Worm (Caenorhabditis elegans) whole organism, midembryonic: Measurements from ENCODE around the gene F07H5.7.

ENCODE experiments used
- T22C8.4 ChIP-seq: fragments of 200-800 bp; sonication (Bioruptor generic); IDR thresholded peaks from 2 replicates; pipeline ENCODE4 v1.3.6; 2022; ENCODE audit warnings: missing genetic modification characterization, missing compliant biosample characterization
- cog-1 ChIP-seq: sonication (generic microtip); optimal IDR thresholded peaks from 2 replicates; lab custom pipeline; 2016; ENCODE audit warnings: missing genetic modification characterization, missing compliant biosample characterization
- flt-1 ChIP-seq: fragments of 200-800 bp; sonication (Bioruptor generic); IDR thresholded peaks from 2 replicates; pipeline ENCODE4 v1.3.6; 2022; ENCODE audit warnings: missing genetic modification characterization, missing compliant biosample characterization
- klf-2 ChIP-seq: fragments of 200-800 bp; sonication (Bioruptor generic); conservative IDR thresholded peaks from 2 replicates; pipeline ENCODE4 v1.3.6; 2022; ENCODE audit warnings: missing genetic modification reagents, missing genetic modification characterization, missing compliant biosample characterization
- med-1 ChIP-seq: sonication (generic microtip); optimal IDR thresholded peaks from 2 replicates; lab custom pipeline; 2017; ENCODE audit warnings: missing genetic modification characterization, mild to moderate bottlenecking, missing compliant biosample characterization, antibody characterized with exemption, missing genetic modification reagents; ENCODE audit not compliant: insufficient read depth
- ref-1 ChIP-seq: fragments of 200-800 bp; sonication (Bioruptor generic); conservative IDR thresholded peaks from 2 replicates; pipeline ENCODE4 v1.3.6; 2022; ENCODE audit warnings: missing genetic modification reagents, missing genetic modification characterization, missing compliant biosample characterization
- tab-1 ChIP-seq: fragments of 200-800 bp; sonication (Bioruptor generic); IDR thresholded peaks from 2 replicates; pipeline ENCODE4 v1.3.6; 2022; ENCODE audit warnings: missing genetic modification characterization, missing compliant biosample characterization
- ztf-23 ChIP-seq: fragments of 200-800 bp; sonication (Bioruptor generic); IDR thresholded peaks from 2 replicates; pipeline ENCODE4 v1.3.6; 2022; ENCODE audit warnings: missing genetic modification reagents, missing genetic modification characterization, missing compliant biosample characterization
- ztf-29 ChIP-seq: fragments of 200-800 bp; sonication (Bioruptor generic); IDR thresholded peaks from 2 replicates; pipeline ENCODE4 v1.3.6; 2022; ENCODE audit warnings: missing genetic modification reagents, missing genetic modification characterization, missing compliant biosample characterization

- TF ChIP-seq med-1 (GFP tag; lab: Kevin White, UChicago): no peak
- TF ChIP-seq flt-1: no peak
- no peak for TF ChIP-seq ztf-29 (GFP tag; lab: Robert Waterston, UW)
- no peak for TF ChIP-seq klf-2 (GFP tag; lab: Robert Waterston, UW)
- no peak for TF ChIP-seq T22C8.4
- TF ChIP-seq ref-1 (GFP tag; lab: Robert Waterston, UW): no peak
- no peak for TF ChIP-seq ztf-23 (GFP tag; lab: Robert Waterston, UW)
- no peak for TF ChIP-seq tab-1
- no peak for TF ChIP-seq cog-1 (tag; lab: Kevin White, UChicago)
These were observed 12.9 kb upstream of the F07H5.7 start, which contains the start of gene pho-13 for ce11 chrII:8806921-8807320.
